Fruit fly (Drosophila melanogaster): ENCODE results near the gene CG17734.
A peak's percentile ranks its signal among the peaks of the same experiment; 100 is the strongest.

Gene CG17734

dm6 chr3R:11226496-11226895 lies 17.3 kb downstream of the CG17734 start, which contains the start of gene CG17726 (continued):
- TF ChIP-seq CG18764 (GFP tag; optimal IDR thresholded peaks at IDR 0.05) (peak; percentile 89), NC2β (GFP tag; optimal IDR thresholded peaks at IDR 0.05) (peak; percentile 76), salm (tag; optimal IDR thresholded peaks at IDR 0.05) (peak; percentile 97), CG7987 (GFP tag; optimal IDR thresholded peaks at IDR 0.05) (peak; percentile 65), CG6654 (GFP tag; optimal IDR thresholded peaks at IDR 0.05) (peak; percentile 69), CG5953 (GFP tag; IDR thresholded peaks at IDR 0.05) (peak; percentile 97), CG33557 (GFP tag; optimal IDR thresholded peaks at IDR 0.05) (peak; percentile 97), Ravus (GFP tag; IDR thresholded peaks at IDR 0.05) (peak; percentile 95), wor (GFP tag; IDR thresholded peaks at IDR 0.05) (peak; percentile 97), gro (GFP tag; optimal IDR thresholded peaks at IDR 0.05) (peak; percentile 80), mld (GFP tag; IDR thresholded peaks at IDR 0.05; ENCODE audit: partially characterized antibody) (no peak), CG13775 (GFP tag; optimal IDR thresholded peaks at IDR 0.05) (peak; percentile 96), CG7963 (GFP tag; IDR thresholded peaks at IDR 0.05; ENCODE audit: partially characterized antibody) (no peak), CG17359 (tag; optimal IDR thresholded peaks at IDR 0.05) (peak; percentile 98), oc (tag; optimal IDR thresholded peaks at IDR 0.05) (peak; percentile 98), CG9797 (GFP tag; optimal IDR thresholded peaks at IDR 0.05) (peak; percentile 12), B-H1 (GFP tag; IDR thresholded peaks at IDR 0.05) (peak; percentile 97), CG11093 (GFP tag; IDR thresholded peaks at IDR 0.05) (peak; percentile 95), ewg (GFP tag; optimal IDR thresholded peaks at IDR 0.05) (peak; percentile 93), da (GFP tag; optimal IDR thresholded peaks at IDR 0.05) (peak; percentile 88), dpn (GFP tag; optimal IDR thresholded peaks at IDR 0.05) (peak; percentile 91 to 97), kni (GFP tag; optimal IDR thresholded peaks at IDR 0.05) (peak; percentile 76), Mes4 (GFP tag; optimal IDR thresholded peaks at IDR 0.05) (peak; percentile 89), CG17186 (GFP tag; optimal IDR thresholded peaks at IDR 0.05) (peak; percentile 66), CG2116 (GFP tag; optimal IDR thresholded peaks at IDR 0.05) (peak; percentile 86), CG2889 (GFP tag; IDR thresholded peaks at IDR 0.05) (peak; percentile 97), CG13624 (GFP tag; optimal IDR thresholded peaks at IDR 0.05) (peak; percentile 94), H2.0 (GFP tag; IDR thresholded peaks at IDR 0.05) (peak; percentile 98), abd-A (tag; optimal IDR thresholded peaks at IDR 0.05) (no peak), nerfin-1 (tag; optimal IDR thresholded peaks at IDR 0.05) (peak; percentile 93), dan (GFP tag; IDR thresholded peaks at IDR 0.05) (peak; percentile 73; the same call in 1 of the 2 replicates), CG30403 (GFP tag; optimal IDR thresholded peaks at IDR 0.05) (peak; percentile 97), E2f2 (GFP tag; IDR thresholded peaks at IDR 0.05) (peak; percentile 87), CG4424 (GFP tag; optimal IDR thresholded peaks at IDR 0.05) (peak; percentile 97), lbe (GFP tag; optimal IDR thresholded peaks at IDR 0.05) (peak; percentile 83), CG4730 (GFP tag; IDR thresholded peaks at IDR 0.05) (peak; percentile 98), NK7.1 (GFP tag; optimal IDR thresholded peaks at IDR 0.05) (peak; percentile 82), CG30431 (GFP tag; optimal IDR thresholded peaks at IDR 0.05) (peak; percentile 91), grau (tag; optimal IDR thresholded peaks at IDR 0.05) (peak; percentile 97), pfk (GFP tag; optimal IDR thresholded peaks at IDR 0.05) (no peak), CG7786 (GFP tag; optimal IDR thresholded peaks at IDR 0.05) (peak; percentile 87), pros (GFP tag; optimal IDR thresholded peaks at IDR 0.05) (peak; percentile 38), CG31388 (GFP tag; optimal IDR thresholded peaks at IDR 0.05) (peak; percentile 97), Ets97D (GFP tag; optimal IDR thresholded peaks at IDR 0.05) (peak; percentile 46), CG16815 (GFP tag; optimal IDR thresholded peaks at IDR 0.05) (peak; percentile 94), CG34376 (GFP tag; optimal IDR thresholded peaks at IDR 0.05) (peak; percentile 92), CG10209 (GFP tag; optimal IDR thresholded peaks at IDR 0.05) (peak; percentile 97), unpg (GFP tag; optimal IDR thresholded peaks at IDR 0.05) (peak; percentile 99), CG31224 (GFP tag; IDR thresholded peaks at IDR 0.05) (peak; percentile 95), Bdp1 (GFP tag; optimal IDR thresholded peaks at IDR 0.05) (peak; percentile 82), CG3065 (GFP tag; optimal IDR thresholded peaks at IDR 0.05) (peak; percentile 93)
